Fruit fly (Drosophila melanogaster) whole organism, wandering third instar larva: ENCODE measurements around the gene CG42637.
A peak's percentile ranks its signal among the peaks of the same experiment; 100 is the strongest.
"Not testable (repeated sequence)": the region's sequence is repeated elsewhere in the genome, so short reads cannot be mapped to it uniquely, and the experiment has no call there.

ENCODE experiments used
- CG32264 ChIP-seq: fragments of 200-800 bp; sonication (Bioruptor generic); optimal IDR thresholded peaks from 2 replicates; lab custom pipeline; 2016; ENCODE audit warnings: missing biosample characterization, missing genetic modification characterization
- CG9705 ChIP-seq: fragments of 200-800 bp; sonication (Bioruptor generic); optimal IDR thresholded peaks from 2 replicates; lab custom pipeline; 2018; ENCODE audit warnings: missing biosample characterization, mild to moderate bottlenecking, missing genetic modification characterization
- CrebA ChIP-seq: fragments of 200-800 bp; sonication (Bioruptor generic); optimal IDR thresholded peaks from 2 replicates; lab custom pipeline; 2016; ENCODE audit warnings: missing biosample characterization, mild to moderate bottlenecking, missing genetic modification characterization, borderline replicate concordance
- Dif ChIP-seq: fragments of 200-275, 200-300 bp; sonication (Bioruptor generic); optimal IDR thresholded peaks from 2 replicates; lab custom pipeline; 2018; ENCODE audit warnings: missing biosample characterization, missing genetic modification characterization; ENCODE audit not compliant: partially characterized antibody
- GATAd ChIP-seq: sonication (Bioruptor generic); optimal IDR thresholded peaks from 2 replicates; lab custom pipeline; 2016; ENCODE audit warnings: missing biosample characterization, missing genetic modification characterization
- HLH106 ChIP-seq: fragments of 200-800 bp; optimal IDR thresholded peaks from 3 replicates; lab custom pipeline; 2019; ENCODE audit warnings: missing biosample characterization, mild to moderate bottlenecking, missing genetic modification characterization, moderate library complexity
- Hnf4 ChIP-seq: fragments of 200-800 bp; sonication (Bioruptor generic); optimal IDR thresholded peaks from 2 replicates; lab custom pipeline; 2016; ENCODE audit warnings: missing biosample characterization, mild to moderate bottlenecking, missing genetic modification characterization
- Hr78 ChIP-seq: fragments of >200 bp; optimal IDR thresholded peaks from 2 replicates; lab custom pipeline; 2017; ENCODE audit warnings: missing biosample characterization, missing genetic modification characterization
- Mio ChIP-seq: sonication (Bioruptor generic); optimal IDR thresholded peaks from 2 replicates; lab custom pipeline; 2016; ENCODE audit warnings: missing biosample characterization, missing genetic modification characterization
- N ChIP-seq: fragments of >200 bp; optimal IDR thresholded peaks from 2 replicates; lab custom pipeline; 2018; ENCODE audit warnings: missing biosample characterization, missing external identifiers, missing genetic modification characterization
- Rel ChIP-seq, 2 experiments: fragments of 200-800 bp; sonication (Bioruptor generic) in 1 of 2; optimal IDR thresholded peaks; 2 replicates in 1 of 2; 3 replicates in 1 of 2; lab custom pipeline; 2016 to 2019; ENCODE audit warnings: mild to moderate bottlenecking in 2 of 2, missing biosample characterization in 2 of 2, missing genetic modification characterization in 2 of 2, moderate library complexity in 1 of 2
- Sp1 ChIP-seq: fragments of 200-800 bp; sonication (Bioruptor generic); optimal IDR thresholded peaks from 3 replicates; lab custom pipeline; 2019; ENCODE audit warnings: missing biosample characterization, mild to moderate bottlenecking, missing genetic modification characterization, moderate library complexity
- Vsx2 ChIP-seq: fragments of 200-300, 225-300 bp; sonication (Bioruptor generic); optimal IDR thresholded peaks from 2 replicates; lab custom pipeline; 2018; ENCODE audit warnings: missing biosample characterization, missing genetic modification characterization; ENCODE audit not compliant: partially characterized antibody
- br ChIP-seq: fragments of 200-800 bp; sonication (Bioruptor generic); optimal IDR thresholded peaks from 2 replicates; lab custom pipeline; 2016; ENCODE audit warnings: missing biosample characterization, missing genetic modification characterization
- dl ChIP-seq, 2 experiments: fragments of 175-275, 200-275 bp in 1 of 2; fragments of 200-275 bp in 1 of 2; sonication (Bioruptor generic); optimal IDR thresholded peaks; lab custom pipeline; 2018; ENCODE audit warnings: mild to moderate bottlenecking in 2 of 2, missing biosample characterization in 2 of 2, missing genetic modification characterization in 2 of 2, moderate library complexity in 2 of 2; ENCODE audit not compliant: partially characterized antibody in 2 of 2, insufficient read depth in 1 of 2
- dmrt93B ChIP-seq: fragments of 200-800 bp; sonication (Bioruptor generic); optimal IDR thresholded peaks from 2 replicates; lab custom pipeline; 2018; ENCODE audit warnings: missing biosample characterization, mild to moderate bottlenecking, missing genetic modification characterization
- ey ChIP-seq: fragments of 200-800 bp; sonication (Bioruptor generic); optimal IDR thresholded peaks from 2 replicates; lab custom pipeline; 2016; ENCODE audit warnings: missing biosample characterization, missing genetic modification characterization
- foxo ChIP-seq, 2 experiments: fragments of 200-800 bp; sonication (Bioruptor generic); optimal IDR thresholded peaks; 2 replicates in 1 of 2; 3 replicates in 1 of 2; lab custom pipeline; 2016 to 2017; ENCODE audit warnings: missing biosample characterization in 2 of 2, missing genetic modification characterization in 2 of 2
- fru ChIP-seq: fragments of 200-800 bp; sonication (Bioruptor generic); optimal IDR thresholded peaks from 3 replicates; lab custom pipeline; 2016; ENCODE audit warnings: missing biosample characterization, mild to moderate bottlenecking, missing genetic modification characterization
- pan ChIP-seq: fragments of >200 bp; optimal IDR thresholded peaks from 2 replicates; lab custom pipeline; 2017
- psq ChIP-seq: fragments of 200-800 bp; sonication (Bioruptor generic); optimal IDR thresholded peaks from 3 replicates; lab custom pipeline; 2017; ENCODE audit warnings: missing biosample characterization, mild to moderate bottlenecking, missing genetic modification characterization, moderate library complexity
- rgr ChIP-seq: fragments of 200-800 bp; sonication (Bioruptor generic); optimal IDR thresholded peaks from 3 replicates; lab custom pipeline; 2016; ENCODE audit warnings: missing biosample characterization, mild to moderate bottlenecking, missing genetic modification characterization
- sage ChIP-seq: fragments of 200-800 bp; sonication (Bioruptor generic); optimal IDR thresholded peaks from 2 replicates; lab custom pipeline; 2016; ENCODE audit warnings: missing biosample characterization, mild to moderate bottlenecking, missing genetic modification characterization
- tai ChIP-seq: sonication (Bioruptor generic); optimal IDR thresholded peaks from 2 replicates; lab custom pipeline; 2016; ENCODE audit warnings: missing biosample characterization, missing genetic modification characterization
- woc ChIP-seq: sonication (Bioruptor generic); optimal IDR thresholded peaks from 2 replicates; lab custom pipeline; 2016; ENCODE audit warnings: missing biosample characterization, mild to moderate bottlenecking, missing genetic modification characterization

The CG42637 gene

DNA sequence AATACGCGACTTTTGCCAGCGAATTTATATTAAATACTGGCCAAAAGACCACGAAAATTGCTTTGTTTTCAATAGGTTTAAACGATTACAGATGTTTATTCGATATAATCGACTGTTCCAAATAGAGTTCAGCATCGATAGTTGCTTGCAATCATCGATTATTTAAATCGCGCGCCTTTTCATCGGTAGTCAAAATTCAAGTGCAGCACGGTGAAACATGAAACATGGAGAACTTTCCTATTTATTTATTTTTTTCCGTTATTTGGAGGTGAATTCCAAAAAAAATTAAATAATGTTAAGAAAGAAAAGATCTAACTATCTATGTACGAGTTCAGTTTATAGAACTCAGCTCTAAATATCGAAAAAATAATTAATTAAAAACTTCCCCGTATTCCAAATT, 43.7 kb downstream of the CG42637 start, which contains the start of gene CG42638:
CG42638 (minus strand) TSS at position 101 of the 400 bp plus-strand sequence.
- not testable (repeated sequence) for TF ChIP-seq woc (GFP tag; lab: Kevin White, UChicago); HLH106; CG9705 (GFP tag; lab: Kevin White, UChicago)

DNA sequence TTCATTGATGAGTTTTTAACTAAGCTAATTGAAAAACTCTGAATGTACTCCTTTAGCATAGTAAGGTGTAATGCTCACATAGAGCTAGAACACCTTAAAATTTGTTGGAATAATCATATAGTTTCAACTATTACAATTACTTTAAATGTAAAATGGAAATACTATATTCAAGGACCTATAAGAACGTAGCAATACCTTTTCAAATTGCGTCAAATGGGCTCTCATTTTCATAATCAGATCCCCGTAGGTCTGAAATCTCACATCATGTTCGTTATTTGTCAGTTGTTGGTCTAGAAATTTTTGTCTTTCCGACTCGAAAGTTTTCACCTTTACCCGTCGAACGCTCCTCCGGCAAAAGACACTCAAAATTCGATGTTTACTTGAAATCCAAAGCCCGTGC, 64.7 kb downstream of the CG42637 start, which contains the start of gene CG42529:
CG42529 (plus strand) TSS at position 301 of the 400 bp plus-strand sequence.
- not testable (repeated sequence) for TF ChIP-seq CG32264; Mio (GFP tag; lab: Kevin White, UChicago); woc (GFP tag; lab: Kevin White, UChicago)

DNA sequence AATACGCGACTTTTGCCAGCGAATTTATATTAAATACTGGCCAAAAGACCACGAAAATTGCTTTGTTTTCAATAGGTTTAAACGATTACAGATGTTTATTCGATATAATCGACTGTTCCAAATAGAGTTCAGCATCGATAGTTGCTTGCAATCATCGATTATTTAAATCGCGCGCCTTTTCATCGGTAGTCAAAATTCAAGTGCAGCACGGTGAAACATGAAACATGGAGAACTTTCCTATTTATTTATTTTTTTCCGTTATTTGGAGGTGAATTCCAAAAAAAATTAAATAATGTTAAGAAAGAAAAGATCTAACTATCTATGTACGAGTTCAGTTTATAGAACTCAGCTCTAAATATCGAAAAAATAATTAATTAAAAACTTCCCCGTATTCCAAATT, 75.1 kb downstream of the CG42637 start, which contains the start of gene Trpml:
Trpml (minus strand) TSS at position 101 of the 400 bp plus-strand sequence.
- TF ChIP-seq N, GATAd, rgr (GFP tag; lab: Kevin White, UChicago): not testable (repeated sequence)

- TF ChIP-seq psq (GFP tag; lab: Kevin White, UChicago) (peak; percentile 18), sage (GFP tag; lab: Kevin White, UChicago) (no peak), Dif (no peak), Hnf4 (GFP tag; lab: Kevin White, UChicago) (no peak)
Observed at dm6 chr3L:19707570-19708146, 85.7 kb downstream of the CG42637 start, which contains the start of gene serp. Gene serp (minus strand): TSS chr3L:19708015.

- no peak for TF ChIP-seq Rel (GFP tag; optimal IDR thresholded peaks at IDR 0.05; lab: Kevin White, UChicago)
- peak; percentile 74 for TF ChIP-seq Rel (tag; optimal IDR thresholded peaks at IDR 0.05; lab: Kevin White, UChicago)
- no peak for TF ChIP-seq br (GFP tag; lab: Kevin White, UChicago)
Observed at dm6 chr3L:19704869-19705268, 88.5 kb downstream of the CG42637 start.

DNA sequence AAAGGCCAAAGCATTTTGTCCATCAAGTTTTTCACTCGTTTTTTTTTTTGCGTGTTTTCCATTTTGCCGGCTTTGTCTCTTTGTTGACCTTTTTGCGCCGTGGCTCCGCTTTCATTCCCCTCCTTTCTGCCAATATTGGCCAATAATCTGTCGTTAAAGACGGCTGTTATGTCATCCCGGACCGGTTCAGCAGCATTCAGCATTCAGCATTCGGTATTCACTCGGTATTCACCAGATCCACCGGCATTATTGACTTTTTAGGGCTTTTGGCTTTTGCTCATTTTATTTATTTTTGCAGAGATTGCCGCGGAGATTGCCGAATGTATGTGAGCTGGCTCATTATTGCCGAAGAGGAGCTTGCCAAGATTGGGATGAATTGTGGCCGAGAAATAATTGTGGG, 90.0 kb downstream of the CG42637 start:
- TF ChIP-seq N (GFP tag; lab: Kevin White, UChicago) (no peak), foxo (GFP tag; optimal IDR thresholded peaks at IDR 0.05; lab: Kevin White, UChicago) (peak in 1 of 2 experiments; percentile 8), Sp1 (GFP tag; lab: Kevin White, UChicago) (peak; percentile 12), Rel (GFP tag; optimal IDR thresholded peaks at IDR 0.05; lab: Kevin White, UChicago) (no peak), Rel (tag; optimal IDR thresholded peaks at IDR 0.05; lab: Kevin White, UChicago) (peak; percentile 21), tai (GFP tag; lab: Kevin White, UChicago) (no peak), GATAd (GFP tag; lab: Kevin White, UChicago) (no peak), br (GFP tag; lab: Kevin White, UChicago) (peak; percentile 38), fru (GFP tag; lab: Kevin White, UChicago) (peak; percentile 8), CG9705 (GFP tag; lab: Kevin White, UChicago) (no peak), rgr (GFP tag; lab: Kevin White, UChicago) (peak; percentile 11), psq (GFP tag; lab: Kevin White, UChicago) (peak; percentile 11), dl (GFP tag; optimal IDR thresholded peaks at IDR 0.05; lab: Kevin White, UChicago; ENCODE audit: insufficient read depth in 1 of 2, partially characterized antibody in 2 of 2) (no peak), Hr78 (GFP tag; lab: Kevin White, UChicago) (no peak), CrebA (no peak), woc (GFP tag; lab: Kevin White, UChicago) (peak; percentile 49), Vsx2 (GFP tag; lab: Kevin White, UChicago) (peak; percentile 50), Mio (GFP tag; lab: Kevin White, UChicago) (no peak), ey (GFP tag; lab: Kevin White, UChicago) (no peak), dmrt93B (no peak), CG32264 (no peak), pan (lab: Kevin White, UChicago) (no peak)
